Worm (Caenorhabditis elegans) whole organism, L3 larva: Measurements from ENCODE around the gene C32D5.14.

Experiments used
- R02D3.7 ChIP-seq: fragments of 150-350 bp; optimal IDR thresholded peaks from 2 replicates; lab custom pipeline; 2014; ENCODE audit warnings: missing biosample characterization, missing genetic modification characterization
- ZK546.5 ChIP-seq: sonication (generic microtip); optimal IDR thresholded peaks from 2 replicates; lab custom pipeline; 2017; ENCODE audit warnings: missing biosample characterization, missing genetic modification characterization
- aly-2 ChIP-seq: fragments of 150-350 bp; optimal IDR thresholded peaks from 2 replicates; lab custom pipeline; 2014; ENCODE audit warnings: missing biosample characterization, missing genetic modification characterization
- ceh-16 ChIP-seq: sonication (generic microtip); optimal IDR thresholded peaks from 2 replicates; lab custom pipeline; 2017; ENCODE audit warnings: missing biosample characterization, missing genetic modification characterization
- ceh-28 ChIP-seq: fragments of 150-350 bp; optimal IDR thresholded peaks from 2 replicates; lab custom pipeline; 2014; ENCODE audit warnings: missing biosample characterization, missing genetic modification reagents, missing genetic modification characterization
- ceh-82 ChIP-seq: fragments of 150-350 bp; optimal IDR thresholded peaks from 2 replicates; lab custom pipeline; 2014; ENCODE audit warnings: missing biosample characterization, missing genetic modification characterization
- ceh-9 ChIP-seq: sonication (generic microtip); optimal IDR thresholded peaks from 2 replicates; lab custom pipeline; 2018; ENCODE audit warnings: missing biosample characterization, missing genetic modification characterization
- egl-5 ChIP-seq: fragments of 150-350 bp; optimal IDR thresholded peaks from 2 replicates; lab custom pipeline; 2017; ENCODE audit warnings: missing biosample characterization, missing genetic modification reagents, missing genetic modification characterization, inconsistent platforms
- elt-1 ChIP-seq: fragments of 150-350 bp; optimal IDR thresholded peaks from 2 replicates; lab custom pipeline; 2014; ENCODE audit warnings: missing biosample characterization, missing genetic modification characterization
- elt-2 ChIP-seq: sonication (generic microtip); optimal IDR thresholded peaks from 2 replicates; lab custom pipeline; 2016; ENCODE audit warnings: missing genetic modification reagents, mild to moderate bottlenecking, missing genetic modification characterization, missing compliant biosample characterization
- fkh-10 ChIP-seq: sonication (generic microtip); optimal IDR thresholded peaks from 2 replicates; lab custom pipeline; 2017; ENCODE audit warnings: missing biosample characterization, missing genetic modification reagents, missing genetic modification characterization
- hmg-11 ChIP-seq: sonication (generic microtip); optimal IDR thresholded peaks from 2 replicates; lab custom pipeline; 2016; ENCODE audit warnings: missing genetic modification characterization, missing compliant biosample characterization
- jun-1 ChIP-seq: fragments of 150-350 bp; optimal IDR thresholded peaks from 2 replicates; lab custom pipeline; 2014; ENCODE audit warnings: missing biosample characterization, missing genetic modification reagents, missing genetic modification characterization
- lin-39 ChIP-seq: fragments of 150-350 bp; optimal IDR thresholded peaks from 2 replicates; lab custom pipeline; 2018; ENCODE audit warnings: missing biosample characterization, missing genetic modification reagents, missing genetic modification characterization
- mdl-1 ChIP-seq: fragments of 150-350 bp; optimal IDR thresholded peaks from 2 replicates; lab custom pipeline; 2014; ENCODE audit warnings: missing biosample characterization, missing genetic modification characterization
- mml-1 ChIP-seq: fragments of 150-350 bp; sonication (generic microtip); optimal IDR thresholded peaks from 3 replicates; lab custom pipeline; 2014; ENCODE audit warnings: missing biosample characterization, missing genetic modification characterization
- nfya-1 ChIP-seq: sonication (generic microtip); optimal IDR thresholded peaks from 2 replicates; lab custom pipeline; 2017; ENCODE audit warnings: missing genetic modification characterization, mild to moderate bottlenecking, missing compliant biosample characterization, antibody characterized with exemption, moderate library complexity; ENCODE audit not compliant: insufficient read depth
- nhr-11 ChIP-seq: fragments of 150-350 bp; optimal IDR thresholded peaks from 2 replicates; lab custom pipeline; 2014; ENCODE audit warnings: missing biosample characterization, missing genetic modification characterization
- nhr-12 ChIP-seq: fragments of 150-350 bp; optimal IDR thresholded peaks from 2 replicates; lab custom pipeline; 2014; ENCODE audit warnings: missing biosample characterization, missing genetic modification characterization
- nhr-23 ChIP-seq: fragments of 150-350 bp; optimal IDR thresholded peaks from 2 replicates; lab custom pipeline; 2014; ENCODE audit warnings: missing biosample characterization, missing genetic modification reagents, missing genetic modification characterization
- nhr-237 ChIP-seq: fragments of 150-350 bp; optimal IDR thresholded peaks from 2 replicates; lab custom pipeline; 2014; ENCODE audit warnings: missing biosample characterization, missing genetic modification characterization
- nhr-25 ChIP-seq: sonication (generic microtip); optimal IDR thresholded peaks from 2 replicates; lab custom pipeline; 2017; ENCODE audit warnings: missing biosample characterization, missing genetic modification characterization
- nhr-28 ChIP-seq: fragments of 150-350 bp; optimal IDR thresholded peaks from 2 replicates; lab custom pipeline; 2014; ENCODE audit warnings: missing biosample characterization, missing genetic modification characterization
- nhr-43 ChIP-seq: sonication (generic microtip); optimal IDR thresholded peaks from 2 replicates; lab custom pipeline; 2016; ENCODE audit warnings: mild to moderate bottlenecking, missing genetic modification characterization, missing compliant biosample characterization; ENCODE audit not compliant: poor library complexity, severe bottlenecking
- nhr-67 ChIP-seq: fragments of 150-350 bp; optimal IDR thresholded peaks from 2 replicates; lab custom pipeline; 2014; ENCODE audit warnings: missing biosample characterization, missing genetic modification characterization
- nhr-76 ChIP-seq: fragments of 150-350 bp; sonication (generic microtip); optimal IDR thresholded peaks from 5 replicates; lab custom pipeline; 2014; ENCODE audit warnings: missing biosample characterization, missing genetic modification characterization
- pha-4 ChIP-seq: fragments of 150-350 bp; optimal IDR thresholded peaks from 2 replicates; lab custom pipeline; 2014; ENCODE audit warnings: missing biosample characterization, missing genetic modification reagents, missing genetic modification characterization
- pqm-1 ChIP-seq: fragments of 150-350 bp; optimal IDR thresholded peaks from 2 replicates; lab custom pipeline; 2017; ENCODE audit warnings: missing biosample characterization, missing genetic modification characterization, inconsistent platforms
- sea-2 ChIP-seq: fragments of 150-350 bp; sonication (generic microtip); optimal IDR thresholded peaks from 4 replicates; lab custom pipeline; 2014; ENCODE audit warnings: missing biosample characterization, missing genetic modification reagents, missing genetic modification characterization
- tbx-2 ChIP-seq: sonication (generic microtip); optimal IDR thresholded peaks from 2 replicates; lab custom pipeline; 2016; ENCODE audit warnings: mild to moderate bottlenecking, missing genetic modification characterization, missing compliant biosample characterization
- unc-62 ChIP-seq: fragments of 150-350 bp; sonication (generic microtip); optimal IDR thresholded peaks from 4 replicates; lab custom pipeline; 2014; ENCODE audit warnings: missing biosample characterization, missing genetic modification reagents, missing genetic modification characterization
- ztf-4 ChIP-seq: fragments of 150-350 bp; optimal IDR thresholded peaks from 2 replicates; lab custom pipeline; 2014; ENCODE audit warnings: missing biosample characterization, missing genetic modification characterization

Gene C32D5.14

DNA sequence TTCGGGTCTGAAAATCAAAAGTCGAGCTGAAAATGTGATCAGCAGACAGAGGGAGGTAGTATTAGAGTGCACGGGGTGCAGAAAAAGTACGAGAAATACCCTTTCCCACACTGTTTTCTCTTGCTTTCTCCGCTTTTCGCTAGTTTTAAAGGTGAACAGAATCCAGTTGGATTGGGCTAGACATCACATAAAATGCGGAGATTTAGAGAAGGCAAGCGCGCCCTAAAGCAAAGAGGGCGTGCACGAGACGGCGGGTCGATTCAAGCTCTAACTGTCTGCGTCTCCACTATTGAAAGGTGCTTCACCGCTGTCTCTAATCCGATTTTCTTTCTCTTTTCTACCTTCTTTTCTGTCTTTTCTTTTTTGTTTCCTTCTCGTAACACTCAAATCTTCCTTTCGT lies 34.8 kb downstream of the C32D5.14 start (continued):
- TF ChIP-seq nhr-25 (peak; percentile 92), nhr-11 (tag; lab: Kevin White, UChicago) (peak; percentile 5), hmg-11 (tag; lab: Kevin White, UChicago) (peak; percentile 89), ceh-28 (tag; lab: Kevin White, UChicago) (peak; percentile 83), sea-2 (no peak), ceh-82 (peak; percentile 39), lin-39 (tag; lab: Kevin White, UChicago) (peak; percentile 83), tbx-2 (tag; lab: Kevin White, UChicago) (peak; percentile 32), mml-1 (tag; lab: Kevin White, UChicago) (no peak), unc-62 (GFP tag; lab: Kevin White, UChicago) (no peak), nfya-1 (tag; lab: Kevin White, UChicago) (peak; percentile 89), ZK546.5 (tag; lab: Kevin White, UChicago) (no peak), ceh-9 (tag; lab: Kevin White, UChicago) (no peak), nhr-12 (tag; lab: Kevin White, UChicago) (no peak)

DNA sequence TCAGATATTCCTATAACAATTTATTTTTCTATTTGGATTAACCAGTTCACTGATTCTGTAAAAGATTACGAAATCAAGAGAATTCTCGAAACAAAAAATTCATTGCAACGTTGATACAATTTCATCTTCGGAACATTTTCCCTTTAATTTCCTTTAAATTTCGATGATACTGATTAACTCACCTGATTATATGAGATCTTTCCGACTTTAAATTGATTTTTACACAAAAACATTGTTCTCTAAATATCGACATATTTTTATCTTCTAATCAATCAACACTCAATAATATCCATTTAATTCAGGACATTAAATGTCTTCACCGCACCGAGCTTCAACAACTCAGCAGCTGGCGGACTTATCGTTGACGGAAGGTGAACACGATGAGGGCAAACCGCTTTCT lies 35.7 kb downstream of the C32D5.14 start, which contains the start of gene lin-23:
Gene lin-23 (plus strand): TSS at position 301 of the 400 bp plus-strand sequence.
- TF ChIP-seq nhr-43 (tag; lab: Kevin White, UChicago) = no peak
- peak; percentile 12 for TF ChIP-seq nhr-25
- no peak for TF ChIP-seq aly-2 (tag; lab: Kevin White, UChicago)

DNA sequence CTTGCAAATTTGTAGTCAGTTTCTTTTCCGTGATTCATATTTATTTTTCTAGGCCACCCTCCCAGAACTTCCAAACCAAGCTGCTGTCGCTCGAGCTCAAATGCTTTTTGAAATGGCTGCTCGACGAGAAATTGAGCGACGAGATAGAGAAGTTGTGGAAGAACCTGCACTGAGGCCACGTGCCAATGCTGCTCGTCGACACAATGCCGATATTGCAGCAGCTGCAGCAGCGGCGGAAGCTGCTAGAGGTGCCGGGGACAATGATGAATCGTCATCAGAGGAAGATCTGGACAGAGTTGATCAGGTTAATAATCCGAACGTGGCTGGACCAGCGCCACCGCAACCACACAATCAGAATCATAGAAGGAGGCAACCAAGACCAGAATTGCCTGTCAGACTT lies 38.1 kb downstream of the C32D5.14 start:
- TF ChIP-seq mml-1 (tag; lab: Kevin White, UChicago) (no peak), unc-62 (GFP tag; lab: Kevin White, UChicago) (no peak), nhr-28 (no peak), fkh-10 (GFP tag; lab: Kevin White, UChicago) (no peak), pha-4 (tag; lab: Kevin White, UChicago) (no peak), nhr-76 (no peak), nhr-11 (tag; lab: Kevin White, UChicago) (no peak), nhr-67 (tag; lab: Kevin White, UChicago) (no peak), ZK546.5 (tag; lab: Kevin White, UChicago) (no peak), ceh-16 (tag; lab: Kevin White, UChicago) (no peak), nhr-23 (tag; lab: Kevin White, UChicago) (no peak), nhr-43 (tag; lab: Kevin White, UChicago) (no peak), mdl-1 (no peak), egl-5 (no peak)

DNA sequence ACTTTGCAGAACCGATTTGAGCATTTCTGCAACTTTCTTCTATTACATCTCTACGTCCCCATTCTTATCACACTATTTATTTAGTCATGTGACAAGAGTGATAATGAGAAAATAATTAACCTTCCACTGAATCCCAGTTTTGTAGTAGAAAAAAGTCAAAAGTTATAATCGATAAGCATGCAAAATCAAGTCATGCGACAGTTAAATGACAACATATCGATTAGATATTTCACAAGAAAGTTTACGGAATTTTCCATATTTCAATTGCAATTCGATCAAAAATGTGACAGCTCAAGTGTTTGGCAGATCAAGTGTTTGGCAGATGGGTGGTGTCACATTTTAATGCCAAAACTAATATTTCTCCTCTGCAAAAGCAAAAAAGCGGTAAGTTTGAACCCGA lies 39.4 kb downstream of the C32D5.14 start:
- TF ChIP-seq pqm-1 (tag; lab: Kevin White, UChicago) (peak; percentile 35), jun-1 (peak; percentile 1), pha-4 (tag; lab: Kevin White, UChicago) (peak; percentile 29), elt-1 (tag; lab: Kevin White, UChicago) (no peak), ceh-28 (tag; lab: Kevin White, UChicago) (peak; percentile 19), elt-2 (peak; percentile 71)

DNA sequence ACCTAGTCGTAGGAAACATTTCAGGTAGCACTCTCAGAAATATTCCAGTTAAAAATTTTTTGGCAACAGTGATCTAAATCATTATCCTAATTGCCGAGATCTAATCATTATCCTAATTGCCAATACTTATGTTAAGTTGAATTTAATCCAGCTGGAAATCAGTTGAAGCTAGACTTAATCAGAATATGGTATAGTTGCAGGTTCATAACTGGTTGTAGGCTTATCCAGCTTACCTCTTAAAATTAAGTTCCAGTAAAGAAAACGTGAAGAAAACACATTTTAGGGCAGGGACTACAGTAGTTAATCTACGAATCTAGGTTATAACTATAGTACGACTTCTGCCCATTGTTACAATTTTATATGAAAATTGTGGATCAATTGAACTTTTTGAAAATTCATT lies 41.4 kb downstream of the C32D5.14 start:
- TF ChIP-seq ceh-28 (tag; lab: Kevin White, UChicago) (no peak), nhr-43 (tag; lab: Kevin White, UChicago) (no peak), nhr-28 (no peak), nhr-237 (tag; lab: Kevin White, UChicago) (no peak), nhr-67 (tag; lab: Kevin White, UChicago) (no peak), nhr-12 (tag; lab: Kevin White, UChicago) (no peak), ceh-82 (no peak), ztf-4 (tag; lab: Kevin White, UChicago) (no peak), aly-2 (tag; lab: Kevin White, UChicago) (no peak)

DNA sequence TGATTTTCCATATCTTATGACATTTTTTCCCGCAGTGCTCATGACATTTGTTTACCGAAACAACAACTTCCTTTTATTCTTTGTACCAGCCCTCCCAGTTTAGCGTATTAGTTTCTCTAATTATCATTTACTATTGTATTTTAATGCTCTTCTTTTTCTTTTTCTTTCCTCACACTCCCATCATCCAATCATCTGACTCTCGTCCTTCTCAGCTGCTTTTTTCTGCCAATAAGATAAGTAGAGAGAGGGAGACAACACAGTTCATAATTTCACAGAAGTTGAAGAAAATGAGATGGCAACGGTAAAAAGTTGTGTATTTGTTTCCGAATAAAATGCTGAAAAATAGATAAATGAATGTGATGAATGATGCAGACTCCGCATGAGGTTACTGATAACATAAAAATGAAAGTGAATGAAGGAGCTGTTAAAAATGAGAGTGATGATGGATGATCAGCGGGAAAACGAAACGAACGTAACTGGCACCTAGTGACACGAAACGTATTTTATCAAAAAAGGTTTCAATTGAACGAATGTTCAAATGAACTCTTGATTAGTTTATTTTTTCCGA lies 42.2 kb downstream of the C32D5.14 start:
- TF ChIP-seq pha-4 (tag; lab: Kevin White, UChicago) (peak; percentile 54), pqm-1 (tag; lab: Kevin White, UChicago) (peak; percentile 76), jun-1 (peak; percentile 34), elt-2 (peak; percentile 89), fkh-10 (GFP tag; lab: Kevin White, UChicago) (no peak), nhr-43 (tag; lab: Kevin White, UChicago) (no peak), ztf-4 (tag; lab: Kevin White, UChicago) (no peak), R02D3.7 (no peak), nfya-1 (tag; lab: Kevin White, UChicago) (peak; percentile 31)
- TF ChIP-seq, all 47 proteins: peak for 5
